Fruit fly (Drosophila melanogaster) whole organism, embryonic: ENCODE results near the gene CG6040.
A peak's percentile ranks its signal among the peaks of the same experiment; 100 is the strongest.

ENCODE experiments used
- Antp ChIP-seq: fragments of 200-800 bp; sonication (Bioruptor generic); optimal IDR thresholded peaks from 3 replicates; lab custom pipeline; 2016; ENCODE audit warnings: missing biosample characterization, missing genetic modification characterization
- Awh ChIP-seq: fragments of 200-800 bp; sonication (Bioruptor generic); IDR thresholded peaks from 2 replicates; pipeline ENCODE4, ENCODE4 v1.3.6; 2022; ENCODE audit warnings: missing biosample characterization, missing genetic modification characterization
- CG11398 ChIP-seq: fragments of 200-800 bp; sonication (Bioruptor generic); optimal IDR thresholded peaks from 2 replicates; lab custom pipeline; 2016; ENCODE audit warnings: missing biosample characterization, missing genetic modification characterization
- CG12104 ChIP-seq: fragments of 200-800 bp; sonication (Bioruptor generic); optimal IDR thresholded peaks from 3 replicates; lab custom pipeline; 2016; ENCODE audit warnings: missing biosample characterization, missing genetic modification characterization
- CG12659 ChIP-seq: fragments of 200-800 bp; sonication (Bioruptor generic); optimal IDR thresholded peaks from 3 replicates; lab custom pipeline; 2017; ENCODE audit warnings: mild to moderate bottlenecking, missing biosample characterization, missing genetic modification reagents, missing genetic modification characterization
- CG13424 ChIP-seq: fragments of 200-800 bp; sonication (Bioruptor generic); optimal IDR thresholded peaks from 2 replicates; lab custom pipeline; 2019; ENCODE audit warnings: missing biosample characterization, mild to moderate bottlenecking, missing genetic modification characterization, moderate library complexity
- CG15696 ChIP-seq: fragments of 200-800 bp; sonication (Bioruptor generic); optimal IDR thresholded peaks from 2 replicates; lab custom pipeline; 2019; ENCODE audit warnings: missing biosample characterization, mild to moderate bottlenecking, missing genetic modification characterization, moderate library complexity
- CG1602 ChIP-seq: fragments of 200-800 bp; sonication (Bioruptor generic); optimal IDR thresholded peaks from 3 replicates; lab custom pipeline; 2016; ENCODE audit warnings: missing biosample characterization, missing genetic modification characterization
- CG1603 ChIP-seq: fragments of 200-800 bp; sonication (Bioruptor generic); optimal IDR thresholded peaks from 2 replicates; lab custom pipeline; 2019; ENCODE audit warnings: missing biosample characterization, mild to moderate bottlenecking, missing genetic modification characterization, moderate library complexity
- CG17186 ChIP-seq: fragments of 200-800 bp; sonication (Bioruptor generic); optimal IDR thresholded peaks from 3 replicates; lab custom pipeline; 2017; ENCODE audit warnings: missing biosample characterization, missing genetic modification reagents, missing genetic modification characterization
- CG30431 ChIP-seq: fragments of 200-800 bp; sonication (Bioruptor generic); optimal IDR thresholded peaks from 2 replicates; lab custom pipeline; 2017; ENCODE audit warnings: missing biosample characterization, missing genetic modification characterization
- CG32532 ChIP-seq: fragments of 200-800 bp; sonication (Bioruptor generic); IDR thresholded peaks from 2 replicates; pipeline ENCODE4 v1.3.6; 2022; ENCODE audit warnings: missing biosample characterization, missing genetic modification characterization
- CG33557 ChIP-seq: fragments of 200-800 bp; sonication (Bioruptor generic); optimal IDR thresholded peaks from 2 replicates; lab custom pipeline; 2019; ENCODE audit warnings: missing biosample characterization, mild to moderate bottlenecking, missing genetic modification characterization, moderate library complexity
- CG42726 ChIP-seq: fragments of 200-800 bp; sonication (Bioruptor generic); IDR thresholded peaks from 2 replicates; pipeline ENCODE4 v1.3.6; 2022; ENCODE audit warnings: missing biosample characterization, missing genetic modification characterization; ENCODE audit not compliant: partially characterized antibody
- CG6689 ChIP-seq: fragments of 200-800 bp; sonication (Bioruptor generic); IDR thresholded peaks from 2 replicates; pipeline ENCODE4 v1.3.6; 2022; ENCODE audit warnings: missing biosample characterization, missing genetic modification characterization
- CG7839 ChIP-seq: fragments of 200-800 bp; sonication (Bioruptor generic); optimal IDR thresholded peaks from 3 replicates; lab custom pipeline; 2018; ENCODE audit warnings: missing biosample characterization, mild to moderate bottlenecking, missing genetic modification characterization, moderate library complexity
- CG8290 ChIP-seq, 3 experiments: fragments of 200-800 bp; sonication (Bioruptor generic); optimal IDR thresholded peaks; 2 replicates each; lab custom pipeline; 2016 to 2019; ENCODE audit warnings: missing biosample characterization in 3 of 3, missing genetic modification characterization in 3 of 3, mild to moderate bottlenecking in 2 of 3, moderate library complexity in 1 of 3
- CG8924 ChIP-seq: fragments of 200-800 bp; optimal IDR thresholded peaks from 3 replicates; lab custom pipeline; 2019; ENCODE audit warnings: missing biosample characterization, mild to moderate bottlenecking, missing genetic modification characterization, moderate library complexity
- D19B ChIP-seq: fragments of 200-800 bp; sonication (Bioruptor generic); optimal IDR thresholded peaks from 2 replicates; lab custom pipeline; 2017; ENCODE audit warnings: missing biosample characterization, mild to moderate bottlenecking, missing genetic modification characterization
- Deaf1 ChIP-seq: fragments of 200-800 bp; optimal IDR thresholded peaks from 3 replicates; lab custom pipeline; 2019; ENCODE audit warnings: missing biosample characterization, mild to moderate bottlenecking, missing genetic modification characterization, moderate library complexity
- Doc3 ChIP-seq: fragments of 200-800 bp; sonication (Bioruptor generic); IDR thresholded peaks from 3 replicates; pipeline ENCODE4 v1.3.6; 2022; ENCODE audit warnings: missing biosample characterization, missing genetic modification characterization; ENCODE audit not compliant: partially characterized antibody
- ERR ChIP-seq: fragments of 200-800 bp; sonication (Bioruptor generic); optimal IDR thresholded peaks from 2 replicates; lab custom pipeline; 2016; ENCODE audit warnings: missing biosample characterization, missing genetic modification characterization
- Ets97D ChIP-seq: fragments of 200-800 bp; sonication (Bioruptor generic); optimal IDR thresholded peaks from 3 replicates; lab custom pipeline; 2016; ENCODE audit warnings: missing biosample characterization, missing genetic modification characterization
- Hmr ChIP-seq: fragments of 200-800 bp; sonication (Bioruptor generic); optimal IDR thresholded peaks from 3 replicates; lab custom pipeline; 2017; ENCODE audit warnings: mild to moderate bottlenecking, missing biosample characterization, missing genetic modification reagents, missing genetic modification characterization
- Mrtf ChIP-seq: fragments of 200-800 bp; sonication (Bioruptor generic); IDR thresholded peaks from 3 replicates; pipeline ENCODE4 v1.3.6; 2022; ENCODE audit warnings: missing biosample characterization, missing genetic modification characterization
- Nf-YA ChIP-seq: fragments of 200-800 bp; sonication (Bioruptor generic); IDR thresholded peaks from 2 replicates; pipeline ENCODE4 v1.3.6; 2022; ENCODE audit warnings: missing biosample characterization, missing genetic modification characterization
- Nf-YC ChIP-seq: fragments of 200-800 bp; optimal IDR thresholded peaks from 3 replicates; lab custom pipeline; 2019; ENCODE audit warnings: missing biosample characterization, mild to moderate bottlenecking, missing genetic modification characterization, moderate library complexity
- Side ChIP-seq: fragments of 200-800 bp; sonication (Bioruptor generic); optimal IDR thresholded peaks from 2 replicates; lab custom pipeline; 2016; ENCODE audit warnings: missing biosample characterization, missing genetic modification characterization
- Taf1 ChIP-seq: fragments of 200-800 bp; sonication (Bioruptor generic); IDR thresholded peaks from 2 replicates; pipeline ENCODE4 v1.3.6; 2022; ENCODE audit warnings: missing biosample characterization, missing genetic modification characterization
- Trl ChIP-seq, 3 experiments: fragments of >200 bp in 2 of 3; fragments of 200-800 bp in 1 of 3; sonication (Bioruptor generic) in 1 of 3; optimal IDR thresholded peaks; 2 replicates in 1 of 3; 3 replicates in 2 of 3; lab custom pipeline; 2016 to 2017; ENCODE audit warnings: missing biosample characterization in 1 of 3, missing genetic modification characterization in 1 of 3
- cato ChIP-seq: fragments of 200-800 bp; sonication (Bioruptor generic); optimal IDR thresholded peaks from 2 replicates; lab custom pipeline; 2016; ENCODE audit warnings: missing biosample characterization, missing genetic modification characterization, borderline replicate concordance
- chinmo ChIP-seq: fragments of 200-800 bp; sonication (Bioruptor generic); IDR thresholded peaks from 4 replicates; pipeline ENCODE4 v1.3.6; 2022; ENCODE audit warnings: missing biosample characterization, missing genetic modification characterization; ENCODE audit not compliant: partially characterized antibody
- dm ChIP-seq: fragments of 200-800 bp; sonication (Bioruptor generic); optimal IDR thresholded peaks from 3 replicates; lab custom pipeline; 2016; ENCODE audit warnings: missing biosample characterization, missing genetic modification characterization
- ems ChIP-seq: fragments of 200-800 bp; sonication (Bioruptor generic); optimal IDR thresholded peaks from 3 replicates; lab custom pipeline; 2016; ENCODE audit warnings: missing biosample characterization, missing genetic modification characterization
- exex ChIP-seq: fragments of 200-800 bp; sonication (Bioruptor generic); optimal IDR thresholded peaks from 4 replicates; lab custom pipeline; 2018; ENCODE audit warnings: missing biosample characterization, mild to moderate bottlenecking, missing genetic modification characterization, moderate library complexity
- ftz-f1 ChIP-seq: fragments of 200-800 bp; sonication (Bioruptor generic); optimal IDR thresholded peaks from 2 replicates; lab custom pipeline; 2016; ENCODE audit warnings: missing biosample characterization, missing genetic modification characterization
- gfzf ChIP-seq: fragments of 200-800 bp; sonication (Bioruptor generic); optimal IDR thresholded peaks from 2 replicates; lab custom pipeline; 2016; ENCODE audit warnings: missing biosample characterization, mild to moderate bottlenecking, missing genetic modification characterization, moderate library complexity
- gsb ChIP-seq: fragments of 200-800 bp; sonication (Bioruptor generic); IDR thresholded peaks from 2 replicates; pipeline ENCODE4 v1.3.6; 2022; ENCODE audit warnings: missing biosample characterization, missing genetic modification characterization
- hb ChIP-seq: fragments of 200-800 bp; sonication (Bioruptor generic); IDR thresholded peaks from 3 replicates; pipeline ENCODE4 v1.3.6; 2022; ENCODE audit warnings: missing biosample characterization, missing genetic modification characterization; ENCODE audit not compliant: partially characterized antibody
- hkb ChIP-seq, 2 experiments: fragments of 200-800 bp in 1 of 2; fragments of >200 bp in 1 of 2; sonication (Bioruptor generic) in 1 of 2; IDR thresholded peaks in 1 of 2; optimal IDR thresholded peaks in 1 of 2; 2 replicates each; pipeline versions ENCODE4 v1.3.6 to Lab custom; 2017 to 2022; ENCODE audit warnings: missing biosample characterization in 1 of 2, missing genetic modification characterization in 1 of 2
- mam ChIP-seq: fragments of 200-800 bp; sonication (Bioruptor generic); optimal IDR thresholded peaks from 3 replicates; lab custom pipeline; 2016; ENCODE audit warnings: missing biosample characterization, missing genetic modification characterization
- nau ChIP-seq: fragments of 200-800 bp; sonication (Bioruptor generic); optimal IDR thresholded peaks from 3 replicates; lab custom pipeline; 2017; ENCODE audit warnings: missing biosample characterization, mild to moderate bottlenecking, missing genetic modification characterization, missing genetic modification reagents
- org-1 ChIP-seq: fragments of 200-800 bp; sonication (Bioruptor generic); optimal IDR thresholded peaks from 2 replicates; lab custom pipeline; 2017; ENCODE audit warnings: missing biosample characterization, missing genetic modification characterization
- p53 ChIP-seq: fragments of 200-800 bp; sonication (Bioruptor generic); optimal IDR thresholded peaks from 2 replicates; lab custom pipeline; 2016; ENCODE audit warnings: missing biosample characterization, missing genetic modification characterization
- pum ChIP-seq: fragments of 200-800 bp; sonication (Bioruptor generic); optimal IDR thresholded peaks from 2 replicates; lab custom pipeline; 2016; ENCODE audit warnings: missing biosample characterization, missing genetic modification characterization
- salm ChIP-seq: fragments of 200-800 bp; sonication (Bioruptor generic); optimal IDR thresholded peaks from 2 replicates; lab custom pipeline; 2018; ENCODE audit warnings: missing biosample characterization, mild to moderate bottlenecking, missing genetic modification characterization
- sug ChIP-seq: fragments of 200-800 bp; optimal IDR thresholded peaks from 2 replicates; lab custom pipeline; 2019; ENCODE audit warnings: missing biosample characterization, mild to moderate bottlenecking, missing genetic modification characterization, moderate library complexity
- tgo ChIP-seq: fragments of 200-800 bp; sonication (Bioruptor generic); IDR thresholded peaks from 3 replicates; pipeline ENCODE4 v1.3.6; 2022; ENCODE audit warnings: missing biosample characterization, missing genetic modification characterization

The CG6040 gene

dm6 chr3R:19132146-19132833, 35.5 kb downstream of the CG6040 start, which contains the start of gene Cyp12a5 (continued):
- TF ChIP-seq Trl (optimal IDR thresholded peaks at IDR 0.05; lab: Kevin White, UChicago) (peak in 1 of 2 experiments; percentile 21), Trl (GFP tag; optimal IDR thresholded peaks at IDR 0.05; lab: Kevin White, UChicago) (no peak), CG15696 (no peak), CG8290 (GFP tag; optimal IDR thresholded peaks at IDR 0.05; lab: Kevin White, UChicago) (no peak), CG8290 (tag; optimal IDR thresholded peaks at IDR 0.05; lab: Kevin White, UChicago) (no peak), CG33557 (GFP tag; lab: Kevin White, UChicago) (no peak), CG6689 (GFP tag; lab: Robert Waterston, UW) (no peak), Nf-YA (GFP tag; lab: Robert Waterston, UW) (no peak), pum (GFP tag; lab: Kevin White, UChicago) (no peak), Taf1 (GFP tag; lab: Robert Waterston, UW) (no peak), Hmr (GFP tag; lab: Kevin White, UChicago) (peak; percentile 20), mam (no peak), ERR (GFP tag; lab: Kevin White, UChicago) (no peak), cato (GFP tag; lab: Kevin White, UChicago) (no peak), CG12659 (GFP tag; lab: Kevin White, UChicago) (no peak), CG12104 (GFP tag; lab: Kevin White, UChicago) (no peak), gfzf (GFP tag; lab: Kevin White, UChicago) (no peak), sug (no peak), Awh (GFP tag; lab: Robert Waterston, UW) (no peak), CG17186 (no peak), CG32532 (GFP tag; lab: Robert Waterston, UW) (0 out of 2 replicates have a peak, but pooled peaks have one; percentile 11), CG8924 (no peak), CG7839 (tag; lab: Kevin White, UChicago) (no peak), Mrtf (GFP tag; lab: Robert Waterston, UW) (no peak), org-1 (no peak), gsb (GFP tag; lab: Robert Waterston, UW) (no peak), salm (tag; lab: Kevin White, UChicago) (no peak), D19B (GFP tag; lab: Kevin White, UChicago) (peak; percentile 89), Nf-YC (peak; percentile 69), p53 (GFP tag; lab: Kevin White, UChicago) (no peak), hb (GFP tag; lab: Robert Waterston, UW) (no peak), dm (GFP tag; lab: Kevin White, UChicago) (no peak), CG11398 (no peak), chinmo (GFP tag; lab: Robert Waterston, UW) (0 out of 4 replicates have a peak, but pooled peaks have one; percentile 18), CG42726 (GFP tag; lab: Robert Waterston, UW) (no peak), ftz-f1 (GFP tag; lab: Kevin White, UChicago) (no peak), Doc3 (no peak), Deaf1 (no peak), CG30431 (no peak), exex (tag; lab: Kevin White, UChicago) (peak; percentile 23), ems (no peak), CG1603 (tag; lab: Kevin White, UChicago) (no peak), CG13424 (tag; lab: Kevin White, UChicago) (no peak), hkb (optimal IDR thresholded peaks at IDR 0.05; lab: Kevin White, UChicago) (no peak), hkb (GFP tag; IDR thresholded peaks at IDR 0.05; lab: Robert Waterston, UW) (no peak), Ets97D (GFP tag; lab: Kevin White, UChicago) (no peak), Side (GFP tag; lab: Kevin White, UChicago) (no peak), Antp (no peak), nau (GFP tag; lab: Kevin White, UChicago) (no peak), CG1602 (no peak), tgo (GFP tag; lab: Robert Waterston, UW) (no peak)
